Fruit fly (Drosophila melanogaster): Measurements from ENCODE around the gene ppan.

The ppan gene

dm6 chr3R:21127352-21127985 lies 11.4 kb downstream of the ppan start, which contains the start of the genes slmb and CG5793 (continued):
- peak; percentile 50 for TF ChIP-seq CG30020 (tag; optimal IDR thresholded peaks at IDR 0.05)
- TF ChIP-seq CG7963 (GFP tag; IDR thresholded peaks at IDR 0.05; ENCODE audit: partially characterized antibody): peak; percentile 41; the same call in 1 of the 3 replicates
- peak; percentile 13 for TF ChIP-seq Oli (tag; optimal IDR thresholded peaks at IDR 0.05)
- TF ChIP-seq az2 (GFP tag; optimal IDR thresholded peaks at IDR 0.05): peak; percentile 31
- no peak for TF ChIP-seq CG18262 (tag; optimal IDR thresholded peaks at IDR 0.05)
- peak; percentile 28 for TF ChIP-seq CG18011 (GFP tag; optimal IDR thresholded peaks at IDR 0.05)
- peak; percentile 30 for TF ChIP-seq CG13424 (tag; optimal IDR thresholded peaks at IDR 0.05)
- TF ChIP-seq Nf-YC (tag; optimal IDR thresholded peaks at IDR 0.05): peak; percentile 30
- peak; percentile 15 for TF ChIP-seq Hand (GFP tag; optimal IDR thresholded peaks at IDR 0.05)
- TF ChIP-seq Ptx1 (GFP tag; IDR thresholded peaks at IDR 0.05): 0 out of 2 replicates have a peak, but pooled peaks have one; percentile 26
- peak; percentile 92 for TF ChIP-seq CG9797 (GFP tag; optimal IDR thresholded peaks at IDR 0.05)
- TF ChIP-seq CG3163 (GFP tag; optimal IDR thresholded peaks at IDR 0.05): peak; percentile 15
- TF ChIP-seq CG16813 (GFP tag; IDR thresholded peaks at IDR 0.05; ENCODE audit: partially characterized antibody): peak; percentile 63
- peak; percentile 25 for TF ChIP-seq Mad (GFP tag; optimal IDR thresholded peaks at IDR 0.05)
- TF ChIP-seq fd102C (GFP tag; optimal IDR thresholded peaks at IDR 0.05): peak; percentile 46
- peak; percentile 46; the same call in 1 of the 2 replicates for TF ChIP-seq Xrp1 (GFP tag; IDR thresholded peaks at IDR 0.05)
- TF ChIP-seq seq (GFP tag; IDR thresholded peaks at IDR 0.05): no peak
- TF ChIP-seq ind (GFP tag; optimal IDR thresholded peaks at IDR 0.05): peak; percentile 48
- TF ChIP-seq CG12391 (tag; optimal IDR thresholded peaks at IDR 0.05): peak; percentile 34
- TF ChIP-seq Mrtf (GFP tag; IDR thresholded peaks at IDR 0.05): no peak
- TF ChIP-seq knrl (GFP tag; IDR thresholded peaks at IDR 0.05; ENCODE audit: partially characterized antibody): peak; percentile 65
- TF ChIP-seq CG30403 (GFP tag; optimal IDR thresholded peaks at IDR 0.05): peak; percentile 62
- no peak for TF ChIP-seq ham (GFP tag; IDR thresholded peaks at IDR 0.05)
- TF ChIP-seq B-H1 (GFP tag; IDR thresholded peaks at IDR 0.05): no peak
- peak; percentile 21 for TF ChIP-seq Sry-β (GFP tag; optimal IDR thresholded peaks at IDR 0.05)
- TF ChIP-seq CG6272 (GFP tag; IDR thresholded peaks at IDR 0.05): no peak
- TF ChIP-seq Opbp (GFP tag; IDR thresholded peaks at IDR 0.05; ENCODE audit: partially characterized antibody): peak; percentile 53; the same call in 1 of the 3 replicates
- peak in 1 of 2 experiments; percentile 14 for TF ChIP-seq Hr51 (GFP tag; optimal IDR thresholded peaks at IDR 0.05)
- TF ChIP-seq CG7839 (tag; optimal IDR thresholded peaks at IDR 0.05): no peak
- TF ChIP-seq CG16863 (GFP tag; optimal IDR thresholded peaks at IDR 0.05): peak; percentile 60
- TF ChIP-seq Fer2 (tag; optimal IDR thresholded peaks at IDR 0.05): no peak
- no peak for TF ChIP-seq pb (GFP tag; optimal IDR thresholded peaks at IDR 0.05)
- TF ChIP-seq CG10267 (tag; optimal IDR thresholded peaks at IDR 0.05): peak; percentile 94
- peak; percentile 91 for TF ChIP-seq CG34376 (GFP tag; optimal IDR thresholded peaks at IDR 0.05)
- peak; percentile 44 for TF ChIP-seq chn (GFP tag; optimal IDR thresholded peaks at IDR 0.05)
- TF ChIP-seq Oaz (GFP tag; IDR thresholded peaks at IDR 0.05): no peak
- peak; percentile 60 for TF ChIP-seq slbo (GFP tag; IDR thresholded peaks at IDR 0.05)
- peak; percentile 68 for TF ChIP-seq HLH4C (GFP tag; IDR thresholded peaks at IDR 0.05; ENCODE audit: partially characterized antibody)
- TF ChIP-seq Trl (optimal IDR thresholded peaks at IDR 0.05): peak in 1 of 2 experiments; percentile 55
- peak; percentile 21 for TF ChIP-seq Trl (GFP tag; optimal IDR thresholded peaks at IDR 0.05)
- TF ChIP-seq hkb (optimal IDR thresholded peaks at IDR 0.05): no peak
- peak; percentile 37; the same call in 1 of the 2 replicates for TF ChIP-seq hkb (GFP tag; IDR thresholded peaks at IDR 0.05)
- peak; percentile 21 for TF ChIP-seq gro (GFP tag; optimal IDR thresholded peaks at IDR 0.05)
- no peak for TF ChIP-seq CG8478 (optimal IDR thresholded peaks at IDR 0.05)
- TF ChIP-seq Spps (tag; optimal IDR thresholded peaks at IDR 0.05): no peak
- TF ChIP-seq CG1529 (GFP tag; optimal IDR thresholded peaks at IDR 0.05): no peak
- TF ChIP-seq chif (GFP tag; optimal IDR thresholded peaks at IDR 0.05): peak in 1 of 2 experiments; percentile 3
- TF ChIP-seq CG8089 (GFP tag; optimal IDR thresholded peaks at IDR 0.05): peak; percentile 20
- TF ChIP-seq Chrac-16 (GFP tag; optimal IDR thresholded peaks at IDR 0.05): peak; percentile 42
- TF ChIP-seq Adf1 (GFP tag; IDR thresholded peaks at IDR 0.05): no peak
